Fruit fly (Drosophila melanogaster): Measurements from ENCODE around the gene CG12983.

DNA sequence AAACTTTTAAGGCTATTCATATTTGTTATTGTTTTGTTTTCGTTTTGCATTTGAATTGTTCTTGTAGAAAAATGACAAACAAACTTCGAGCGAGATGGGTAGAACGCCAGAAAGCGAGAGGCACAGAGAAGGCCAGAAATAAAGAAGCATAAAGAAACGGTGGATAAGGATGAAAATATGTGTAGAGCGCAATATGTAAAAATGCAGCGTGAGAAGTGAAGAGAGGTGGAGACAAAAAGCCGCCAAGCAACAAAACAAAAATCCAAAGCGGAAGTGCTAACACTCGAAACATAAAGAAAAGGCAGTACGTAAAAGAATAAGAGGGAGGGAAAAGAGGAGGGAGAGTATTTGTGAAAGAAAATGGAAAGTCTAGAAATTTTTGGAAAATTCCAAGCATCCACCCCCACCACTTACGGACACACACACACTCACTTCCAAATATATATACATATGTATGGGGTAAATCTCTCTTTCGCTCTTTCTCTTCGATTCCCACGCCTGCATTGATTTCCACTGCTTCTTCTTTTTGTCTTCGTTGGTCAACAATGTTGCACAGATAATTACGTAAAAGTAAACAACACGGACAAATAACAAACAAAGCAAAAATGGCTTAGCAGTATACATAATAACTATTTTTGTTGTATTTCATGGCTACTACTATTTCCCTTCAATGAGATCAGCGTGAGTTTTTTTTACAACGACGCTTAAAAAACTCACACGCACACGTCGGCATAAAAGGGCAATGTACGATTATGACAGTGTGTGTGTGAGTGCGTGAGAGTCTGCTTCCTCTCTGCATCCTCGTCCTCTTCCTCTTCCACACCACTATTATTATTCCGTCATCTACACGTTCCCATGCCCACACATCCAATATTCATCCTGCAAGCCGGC lies 41.0 kb upstream of the CG12983 start:
- TF ChIP-seq Mad (GFP tag; optimal IDR thresholded peaks at IDR 0.05) = no peak
- no peak for TF ChIP-seq Sin3A (optimal IDR thresholded peaks at IDR 0.05)
- no peak for TF ChIP-seq Hmx (GFP tag; optimal IDR thresholded peaks at IDR 0.05)
- peak; percentile 27; the same call in 1 of the 2 replicates for TF ChIP-seq crol (GFP tag; IDR thresholded peaks at IDR 0.05)
- TF ChIP-seq CG13123 (GFP tag; optimal IDR thresholded peaks at IDR 0.05) = peak; percentile 34
- TF ChIP-seq Kr (GFP tag; optimal IDR thresholded peaks at IDR 0.05) = no peak
- no peak for TF ChIP-seq CG32532 (GFP tag; IDR thresholded peaks at IDR 0.05)
- TF ChIP-seq h (optimal IDR thresholded peaks at IDR 0.05) = no peak
- no peak for TF ChIP-seq CG10431 (GFP tag; optimal IDR thresholded peaks at IDR 0.05)
- no peak for TF ChIP-seq gro (GFP tag; optimal IDR thresholded peaks at IDR 0.05)
- no peak for TF ChIP-seq nerfin-1 (tag; optimal IDR thresholded peaks at IDR 0.05)
- TF ChIP-seq CG14710 (tag; optimal IDR thresholded peaks at IDR 0.05) = peak; percentile 41
- TF ChIP-seq CG7271 (tag; optimal IDR thresholded peaks at IDR 0.05) = no peak
- TF ChIP-seq Meics (GFP tag; optimal IDR thresholded peaks at IDR 0.05) = no peak
